Worm (Caenorhabditis elegans) whole organism, L3 larva: Measurements from ENCODE around the gene K12G11.6.

Experiments used
- R02D3.7 ChIP-seq: fragments of 150-350 bp; optimal IDR thresholded peaks from 2 replicates; lab custom pipeline; 2014; ENCODE audit warnings: missing biosample characterization, missing genetic modification characterization
- ama-1 ChIP-seq: fragments of 150-350 bp; optimal IDR thresholded peaks from 2 replicates; lab custom pipeline; 2018
- ceh-16 ChIP-seq: sonication (generic microtip); optimal IDR thresholded peaks from 2 replicates; lab custom pipeline; 2017; ENCODE audit warnings: missing biosample characterization, missing genetic modification characterization
- egl-27 ChIP-seq: sonication (generic microtip); optimal IDR thresholded peaks from 4 replicates; lab custom pipeline; 2017; ENCODE audit warnings: missing biosample characterization, missing genetic modification reagents, missing genetic modification characterization
- egl-5 ChIP-seq: fragments of 150-350 bp; optimal IDR thresholded peaks from 2 replicates; lab custom pipeline; 2017; ENCODE audit warnings: missing biosample characterization, missing genetic modification reagents, missing genetic modification characterization, inconsistent platforms
- fkh-10 ChIP-seq: sonication (generic microtip); optimal IDR thresholded peaks from 2 replicates; lab custom pipeline; 2017; ENCODE audit warnings: missing biosample characterization, missing genetic modification reagents, missing genetic modification characterization
- jun-1 ChIP-seq: fragments of 150-350 bp; optimal IDR thresholded peaks from 2 replicates; lab custom pipeline; 2014; ENCODE audit warnings: missing biosample characterization, missing genetic modification reagents, missing genetic modification characterization
- lin-39 ChIP-seq: fragments of 150-350 bp; optimal IDR thresholded peaks from 2 replicates; lab custom pipeline; 2018; ENCODE audit warnings: missing biosample characterization, missing genetic modification reagents, missing genetic modification characterization
- mdl-1 ChIP-seq: fragments of 150-350 bp; optimal IDR thresholded peaks from 2 replicates; lab custom pipeline; 2014; ENCODE audit warnings: missing biosample characterization, missing genetic modification characterization
- nhr-12 ChIP-seq: fragments of 150-350 bp; optimal IDR thresholded peaks from 2 replicates; lab custom pipeline; 2014; ENCODE audit warnings: missing biosample characterization, missing genetic modification characterization
- nhr-77 ChIP-seq: fragments of 150-350 bp; optimal IDR thresholded peaks from 2 replicates; lab custom pipeline; 2014; ENCODE audit warnings: missing biosample characterization, missing genetic modification characterization
- snpc-4 ChIP-seq: fragments of 150-350 bp; optimal IDR thresholded peaks from 2 replicates; lab custom pipeline; 2014; ENCODE audit warnings: missing biosample characterization, missing genetic modification characterization
- zag-1 ChIP-seq: fragments of 150-350 bp; optimal IDR thresholded peaks from 2 replicates; lab custom pipeline; 2014; ENCODE audit warnings: missing biosample characterization, missing genetic modification characterization
- ztf-11 ChIP-seq: fragments of 150-350 bp; optimal IDR thresholded peaks from 2 replicates; lab custom pipeline; 2014; ENCODE audit warnings: missing biosample characterization, missing genetic modification characterization

DNA sequence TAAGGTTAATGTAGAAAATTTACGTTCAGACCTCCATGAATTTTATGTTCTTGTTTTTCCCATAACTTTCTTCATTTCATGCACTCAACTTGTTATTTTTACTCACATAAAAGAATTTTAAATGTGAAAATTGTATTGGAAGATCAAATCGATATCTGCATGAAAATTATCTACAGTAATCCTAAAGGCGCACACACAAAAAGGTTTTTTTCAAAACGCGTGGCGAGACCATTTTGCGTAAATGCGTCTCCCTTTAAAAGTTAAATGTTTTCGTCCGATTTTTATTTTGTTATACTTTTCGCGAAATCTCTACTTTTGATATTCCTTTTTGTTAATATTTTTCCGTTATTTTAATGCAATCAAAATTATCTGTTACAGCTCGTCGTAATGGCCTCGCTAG is 23.1 kb downstream of the K12G11.6 start, which contains the start of gene R31.2:
- TF ChIP-seq snpc-4 (tag; lab: Kevin White, UChicago) (no peak), zag-1 (no peak), egl-27 (no peak), R02D3.7 (tag; lab: Kevin White, UChicago) (no peak), nhr-77 (tag; lab: Kevin White, UChicago) (no peak), jun-1 (tag; lab: Kevin White, UChicago) (no peak), ztf-11 (no peak), mdl-1 (tag; lab: Kevin White, UChicago) (no peak), fkh-10 (GFP tag; lab: Kevin White, UChicago) (no peak), ceh-16 (tag; lab: Kevin White, UChicago) (no peak), nhr-12 (tag; lab: Kevin White, UChicago) (no peak), ama-1 (lab: Kevin White, UChicago) (no peak), egl-5 (tag; lab: Kevin White, UChicago) (no peak), lin-39 (tag; lab: Kevin White, UChicago) (no peak)
